Worm (Caenorhabditis elegans): ENCODE results near the gene C32D5.10.

Gene C32D5.10

DNA sequence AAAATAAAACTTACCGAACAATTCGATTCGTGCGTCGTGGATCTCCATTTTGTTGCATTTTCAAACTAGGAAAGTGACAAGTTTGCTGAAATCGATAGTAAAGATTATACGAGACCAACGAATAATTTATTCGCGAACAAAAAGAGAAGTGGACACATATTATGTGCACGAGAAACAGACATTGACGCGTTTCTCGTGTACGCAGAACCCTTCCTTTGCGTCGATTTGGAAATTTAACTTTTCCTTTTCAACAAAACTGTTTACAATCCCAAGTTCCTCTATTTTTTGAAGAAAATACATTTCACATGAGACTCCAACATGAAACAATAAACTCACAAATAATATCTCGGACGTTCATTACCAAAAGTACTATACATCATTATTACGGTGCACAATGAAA lies 9.0 kb upstream of the C32D5.10 start, which contains the start of gene K10B2.4:
K10B2.4 (minus strand) TSS at position 138 of the 400 bp plus-strand sequence.
- TF ChIP-seq nhr-25 (tag; optimal IDR thresholded peaks at IDR 0.05) (peak; percentile 67), elt-2 (tag; optimal IDR thresholded peaks at IDR 0.05) (peak; percentile 40), nhr-237 (tag; optimal IDR thresholded peaks at IDR 0.05) (no peak), fos-1 (tag; optimal IDR thresholded peaks at IDR 0.05) (no peak), mdl-1 (tag; optimal IDR thresholded peaks at IDR 0.05) (no peak), ama-1 (optimal IDR thresholded peaks at IDR 0.05) (peak; percentile 13), ztf-11 (tag; optimal IDR thresholded peaks at IDR 0.05) (no peak), tbx-2 (tag; optimal IDR thresholded peaks at IDR 0.05) (no peak), lin-15B (tag; optimal IDR thresholded peaks at IDR 0.05) (peak; percentile 76), ztf-4 (tag; optimal IDR thresholded peaks at IDR 0.05) (no peak), nhr-28 (tag; optimal IDR thresholded peaks at IDR 0.05) (no peak), ceh-28 (tag; optimal IDR thresholded peaks at IDR 0.05) (peak; percentile 21), nhr-11 (tag; optimal IDR thresholded peaks at IDR 0.05) (no peak), R02D3.7 (tag; optimal IDR thresholded peaks at IDR 0.05) (no peak), sea-2 (GFP tag; optimal IDR thresholded peaks at IDR 0.05) (no peak), elt-3 (tag; optimal IDR thresholded peaks at IDR 0.05) (no peak), ceh-82 (tag; optimal IDR thresholded peaks at IDR 0.05) (no peak), snpc-4 (tag; optimal IDR thresholded peaks at IDR 0.05) (peak; percentile 78), nhr-23 (tag; optimal IDR thresholded peaks at IDR 0.05) (peak; percentile 71), daf-12 (tag; optimal IDR thresholded peaks at IDR 0.05) (no peak), hmg-11 (tag; optimal IDR thresholded peaks at IDR 0.05) (peak; percentile 56), unc-62 (GFP tag; optimal IDR thresholded peaks at IDR 0.05) (no peak), zag-1 (tag; optimal IDR thresholded peaks at IDR 0.05) (no peak), ceh-16 (tag; optimal IDR thresholded peaks at IDR 0.05) (no peak), nhr-77 (tag; optimal IDR thresholded peaks at IDR 0.05) (no peak), nhr-12 (tag; optimal IDR thresholded peaks at IDR 0.05) (no peak), ceh-9 (tag; optimal IDR thresholded peaks at IDR 0.05) (no peak), egl-27 (tag; optimal IDR thresholded peaks at IDR 0.05) (no peak), nhr-43 (tag; optimal IDR thresholded peaks at IDR 0.05; ENCODE audit: poor library complexity, severe bottlenecking) (no peak), fkh-2 (tag; optimal IDR thresholded peaks at IDR 0.05) (no peak), lsy-12 (tag; optimal IDR thresholded peaks at IDR 0.05) (peak; percentile 43), elt-1 (tag; optimal IDR thresholded peaks at IDR 0.05) (no peak), aly-2 (tag; optimal IDR thresholded peaks at IDR 0.05) (no peak), eor-1 (tag; optimal IDR thresholded peaks at IDR 0.05) (no peak), egl-5 (tag; optimal IDR thresholded peaks at IDR 0.05) (no peak), pqm-1 (tag; optimal IDR thresholded peaks at IDR 0.05) (no peak), pha-4 (tag; optimal IDR thresholded peaks at IDR 0.05) (peak; percentile 85), jun-1 (tag; optimal IDR thresholded peaks at IDR 0.05) (no peak), skn-1 (tag; optimal IDR thresholded peaks at IDR 0.05) (no peak), nhr-76 (tag; optimal IDR thresholded peaks at IDR 0.05) (no peak), lin-39 (tag; optimal IDR thresholded peaks at IDR 0.05) (peak; percentile 45), fkh-10 (GFP tag; optimal IDR thresholded peaks at IDR 0.05) (no peak), nhr-67 (tag; optimal IDR thresholded peaks at IDR 0.05) (no peak), nfya-1 (tag; optimal IDR thresholded peaks at IDR 0.05; ENCODE audit: insufficient read depth) (peak; percentile 73), ZK546.5 (tag; optimal IDR thresholded peaks at IDR 0.05) (no peak), mml-1 (tag; optimal IDR thresholded peaks at IDR 0.05) (no peak), unc-39 (tag; optimal IDR thresholded peaks at IDR 0.05) (no peak)

DNA sequence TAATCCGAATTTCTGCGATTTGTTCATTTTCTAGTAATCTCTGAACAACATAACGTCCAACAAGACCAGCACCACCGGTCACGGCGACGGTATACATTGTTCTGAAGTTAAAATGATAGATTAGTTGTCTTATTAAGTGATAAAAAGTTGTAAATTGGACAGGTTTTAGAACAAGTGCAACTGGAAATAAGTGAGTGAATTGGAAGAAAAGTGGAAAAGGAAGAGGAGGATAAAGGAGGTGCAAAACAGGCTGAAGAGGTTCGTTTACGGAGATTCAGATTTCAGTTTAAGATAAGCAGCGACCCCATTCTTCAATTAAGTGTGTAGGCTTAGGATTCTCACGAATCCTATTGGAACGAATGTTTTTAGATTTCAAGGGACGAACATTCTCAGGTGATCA lies 7.1 kb upstream of the C32D5.10 start, which contains the start of gene C32D5.12:
C32D5.12 (minus strand) TSS at position 101 of the 400 bp plus-strand sequence.
- TF ChIP-seq skn-1 (tag; optimal IDR thresholded peaks at IDR 0.05): no peak
- TF ChIP-seq nhr-77 (tag; optimal IDR thresholded peaks at IDR 0.05): no peak
- no peak for TF ChIP-seq snpc-4 (tag; optimal IDR thresholded peaks at IDR 0.05)
- no peak for TF ChIP-seq ceh-28 (tag; optimal IDR thresholded peaks at IDR 0.05)
- no peak for TF ChIP-seq aly-2 (tag; optimal IDR thresholded peaks at IDR 0.05)
- TF ChIP-seq elt-2 (tag; optimal IDR thresholded peaks at IDR 0.05): no peak
- TF ChIP-seq eor-1 (tag; optimal IDR thresholded peaks at IDR 0.05): no peak
- TF ChIP-seq nfya-1 (tag; optimal IDR thresholded peaks at IDR 0.05; ENCODE audit: insufficient read depth): no peak
- no peak for TF ChIP-seq nhr-67 (tag; optimal IDR thresholded peaks at IDR 0.05)
- TF ChIP-seq elt-3 (tag; optimal IDR thresholded peaks at IDR 0.05): no peak
- no peak for TF ChIP-seq jun-1 (tag; optimal IDR thresholded peaks at IDR 0.05)
- no peak for TF ChIP-seq nhr-11 (tag; optimal IDR thresholded peaks at IDR 0.05)
- no peak for TF ChIP-seq zag-1 (tag; optimal IDR thresholded peaks at IDR 0.05)
- TF ChIP-seq elt-1 (tag; optimal IDR thresholded peaks at IDR 0.05): no peak
- TF ChIP-seq unc-62 (GFP tag; optimal IDR thresholded peaks at IDR 0.05): no peak
- no peak for TF ChIP-seq pha-4 (tag; optimal IDR thresholded peaks at IDR 0.05)
